Fruit fly (Drosophila melanogaster) whole organism, embryonic: Measurements from ENCODE around the gene trbl.

ENCODE experiments used
- BtbVII ChIP-seq: fragments of 200-800 bp; sonication (Bioruptor generic); optimal IDR thresholded peaks from 3 replicates; lab custom pipeline; 2017; ENCODE audit warnings: missing biosample characterization, mild to moderate bottlenecking, missing genetic modification characterization
- CG10462 ChIP-seq: fragments of 200-800 bp; sonication (Bioruptor generic); optimal IDR thresholded peaks from 2 replicates; lab custom pipeline; 2016; ENCODE audit warnings: missing biosample characterization, missing genetic modification characterization
- CG11723 ChIP-seq: fragments of 200-800 bp; sonication (Bioruptor generic); optimal IDR thresholded peaks from 2 replicates; lab custom pipeline; 2017; ENCODE audit warnings: missing biosample characterization, mild to moderate bottlenecking, missing genetic modification characterization
- CG12236 ChIP-seq: fragments of 200-800 bp; sonication (Bioruptor generic); optimal IDR thresholded peaks from 2 replicates; lab custom pipeline; 2016; ENCODE audit warnings: missing biosample characterization, missing genetic modification characterization
- CG13775 ChIP-seq: fragments of 200-800 bp; sonication (Bioruptor generic); optimal IDR thresholded peaks from 3 replicates; lab custom pipeline; 2017; ENCODE audit warnings: missing biosample characterization, mild to moderate bottlenecking, missing genetic modification characterization
- CG15011 ChIP-seq: fragments of 200-800 bp; sonication (Bioruptor generic); optimal IDR thresholded peaks from 3 replicates; lab custom pipeline; 2018; ENCODE audit warnings: missing biosample characterization, mild to moderate bottlenecking, missing genetic modification characterization
- CG17328 ChIP-seq: fragments of 200-800 bp; sonication (Bioruptor generic); IDR thresholded peaks from 2 replicates; pipeline ENCODE4 v1.3.6; 2022; ENCODE audit warnings: missing biosample characterization, missing genetic modification characterization
- CG2199 ChIP-seq: fragments of 200-800 bp; sonication (Bioruptor generic); IDR thresholded peaks from 3 replicates; pipeline ENCODE4 v1.3.6; 2022; ENCODE audit warnings: missing biosample characterization, missing genetic modification characterization
- CG2712 ChIP-seq: fragments of 200-800 bp; optimal IDR thresholded peaks from 3 replicates; lab custom pipeline; 2019; ENCODE audit warnings: missing biosample characterization, mild to moderate bottlenecking, missing genetic modification characterization, moderate library complexity
- CG30431 ChIP-seq: fragments of 200-800 bp; sonication (Bioruptor generic); optimal IDR thresholded peaks from 2 replicates; lab custom pipeline; 2017; ENCODE audit warnings: missing biosample characterization, missing genetic modification characterization
- CG3995 ChIP-seq: fragments of 200-800 bp; sonication (Bioruptor generic); optimal IDR thresholded peaks from 3 replicates; lab custom pipeline; 2016; ENCODE audit warnings: missing biosample characterization, missing genetic modification characterization
- CG7372 ChIP-seq: fragments of 200-800 bp; sonication (Bioruptor generic); IDR thresholded peaks from 2 replicates; pipeline ENCODE4 v1.3.6; 2022; ENCODE audit warnings: missing biosample characterization, missing genetic modification characterization
- CG7745 ChIP-seq: fragments of 200-800 bp; sonication (Bioruptor generic); optimal IDR thresholded peaks from 2 replicates; lab custom pipeline; 2018; ENCODE audit warnings: missing biosample characterization, mild to moderate bottlenecking, missing genetic modification characterization, moderate library complexity
- CG7963 ChIP-seq: fragments of 200-800 bp; sonication (Bioruptor generic); IDR thresholded peaks from 3 replicates; pipeline ENCODE4 v1.3.6; 2022; ENCODE audit warnings: missing biosample characterization, missing genetic modification characterization; ENCODE audit not compliant: partially characterized antibody
- CG8388 ChIP-seq: fragments of 200-800 bp; sonication (Bioruptor generic); optimal IDR thresholded peaks from 2 replicates; lab custom pipeline; 2019; ENCODE audit warnings: missing biosample characterization, mild to moderate bottlenecking, missing genetic modification characterization, moderate library complexity
- CG8924 ChIP-seq: fragments of 200-800 bp; optimal IDR thresholded peaks from 3 replicates; lab custom pipeline; 2019; ENCODE audit warnings: missing biosample characterization, mild to moderate bottlenecking, missing genetic modification characterization, moderate library complexity
- CG9817 ChIP-seq: fragments of 200-800 bp; sonication (Bioruptor generic); optimal IDR thresholded peaks from 2 replicates; lab custom pipeline; 2018; ENCODE audit warnings: missing biosample characterization, mild to moderate bottlenecking, missing genetic modification characterization, moderate library complexity
- D19A ChIP-seq: fragments of 200-800 bp; optimal IDR thresholded peaks from 3 replicates; lab custom pipeline; 2019; ENCODE audit warnings: missing biosample characterization, mild to moderate bottlenecking, missing genetic modification characterization, moderate library complexity
- Doc3 ChIP-seq: fragments of 200-800 bp; sonication (Bioruptor generic); IDR thresholded peaks from 3 replicates; pipeline ENCODE4 v1.3.6; 2022; ENCODE audit warnings: missing biosample characterization, missing genetic modification characterization; ENCODE audit not compliant: partially characterized antibody
- Drgx ChIP-seq: fragments of 200-800 bp; sonication (Bioruptor generic); IDR thresholded peaks from 2 replicates; pipeline ENCODE4 v1.3.6; 2022; ENCODE audit warnings: missing biosample characterization, missing genetic modification characterization
- ERR ChIP-seq: fragments of 200-800 bp; sonication (Bioruptor generic); optimal IDR thresholded peaks from 2 replicates; lab custom pipeline; 2016; ENCODE audit warnings: missing biosample characterization, missing genetic modification characterization
- GATAe ChIP-seq: fragments of 200-800 bp; sonication (Bioruptor generic); conservative IDR thresholded peaks from 2 replicates; pipeline ENCODE4 v1.3.6; 2022; ENCODE audit warnings: missing biosample characterization, missing genetic modification characterization
- H15 ChIP-seq: fragments of 200-800 bp; sonication (Bioruptor generic); IDR thresholded peaks from 3 replicates; pipeline ENCODE4 v1.3.6; 2022; ENCODE audit warnings: missing biosample characterization, missing genetic modification characterization
- MESR4 ChIP-seq: fragments of 200-800 bp; sonication (Bioruptor generic); optimal IDR thresholded peaks from 2 replicates; lab custom pipeline; 2018; ENCODE audit warnings: missing biosample characterization, mild to moderate bottlenecking, missing genetic modification characterization, moderate library complexity
- Myb ChIP-seq: fragments of 200-800 bp; sonication (Bioruptor generic); optimal IDR thresholded peaks from 2 replicates; lab custom pipeline; 2016; ENCODE audit warnings: missing biosample characterization, missing genetic modification characterization
- Nf-YC ChIP-seq: fragments of 200-800 bp; optimal IDR thresholded peaks from 3 replicates; lab custom pipeline; 2019; ENCODE audit warnings: missing biosample characterization, mild to moderate bottlenecking, missing genetic modification characterization, moderate library complexity
- Poxn ChIP-seq: fragments of 200-800 bp; sonication (Bioruptor generic); IDR thresholded peaks from 2 replicates; pipeline ENCODE4 v1.3.6; 2022; ENCODE audit warnings: missing biosample characterization, missing genetic modification characterization
- Scr ChIP-seq: fragments of 200-800 bp; sonication (Bioruptor generic); IDR thresholded peaks from 2 replicates; pipeline ENCODE4 v1.3.6; 2022; ENCODE audit warnings: missing biosample characterization, missing genetic modification characterization; ENCODE audit not compliant: partially characterized antibody
- Trl ChIP-seq, 3 experiments: fragments of >200 bp in 2 of 3; fragments of 200-800 bp in 1 of 3; sonication (Bioruptor generic) in 1 of 3; optimal IDR thresholded peaks; 2 replicates in 1 of 3; 3 replicates in 2 of 3; lab custom pipeline; 2016 to 2017; ENCODE audit warnings: missing biosample characterization in 1 of 3, missing genetic modification characterization in 1 of 3
- bbx ChIP-seq: fragments of 200-800 bp; sonication (Bioruptor generic); IDR thresholded peaks from 2 replicates; pipeline ENCODE4 v1.3.6; 2022; ENCODE audit warnings: missing biosample characterization, missing genetic modification characterization; ENCODE audit not compliant: partially characterized antibody
- bsh ChIP-seq, 2 experiments: fragments of 200-800 bp; sonication (Bioruptor generic); optimal IDR thresholded peaks; 2 replicates each; lab custom pipeline; 2017 to 2018; ENCODE audit warnings: mild to moderate bottlenecking in 2 of 2, missing biosample characterization in 2 of 2, missing genetic modification characterization in 2 of 2, moderate library complexity in 1 of 2
- btn ChIP-seq: fragments of 200-800 bp; sonication (Bioruptor generic); optimal IDR thresholded peaks from 2 replicates; lab custom pipeline; 2016; ENCODE audit warnings: missing biosample characterization, missing genetic modification characterization
- chm ChIP-seq: fragments of 200-800 bp; sonication (Bioruptor generic); IDR thresholded peaks from 2 replicates; pipeline ENCODE4 v1.3.6; 2022; ENCODE audit warnings: missing biosample characterization, missing genetic modification characterization
- corto ChIP-seq: fragments of 200-800 bp; sonication (Bioruptor generic); optimal IDR thresholded peaks from 2 replicates; lab custom pipeline; 2016; ENCODE audit warnings: missing biosample characterization, mild to moderate bottlenecking, missing genetic modification characterization, moderate library complexity
- croc ChIP-seq: fragments of 200-800 bp; sonication (Bioruptor generic); conservative IDR thresholded peaks from 3 replicates; pipeline ENCODE4 v1.3.6; 2022; ENCODE audit warnings: missing biosample characterization, missing genetic modification characterization
- dimm ChIP-seq: fragments of 200-800 bp; sonication (Bioruptor generic); IDR thresholded peaks from 2 replicates; pipeline ENCODE4 v1.3.6; 2022; ENCODE audit warnings: missing biosample characterization, missing genetic modification characterization
- dmrt11E ChIP-seq: fragments of 200-800 bp; sonication (Bioruptor generic); optimal IDR thresholded peaks from 3 replicates; lab custom pipeline; 2018; ENCODE audit warnings: missing biosample characterization, mild to moderate bottlenecking, missing genetic modification characterization, moderate library complexity
- en ChIP-seq: fragments of 200-800 bp; sonication (Bioruptor generic); optimal IDR thresholded peaks from 2 replicates; lab custom pipeline; 2016; ENCODE audit warnings: missing biosample characterization, missing genetic modification characterization
- exex ChIP-seq: fragments of 200-800 bp; sonication (Bioruptor generic); optimal IDR thresholded peaks from 4 replicates; lab custom pipeline; 2018; ENCODE audit warnings: missing biosample characterization, mild to moderate bottlenecking, missing genetic modification characterization, moderate library complexity
- gce ChIP-seq: fragments of 200-800 bp; sonication (Bioruptor generic); IDR thresholded peaks from 3 replicates; pipeline ENCODE4 v1.3.6; 2022; ENCODE audit warnings: missing biosample characterization, missing genetic modification characterization
- hth ChIP-seq: fragments of >200 bp; optimal IDR thresholded peaks from 2 replicates; lab custom pipeline; 2017; ENCODE audit warnings: inconsistent platforms
- ro ChIP-seq: fragments of 200-800 bp; sonication (Bioruptor generic); IDR thresholded peaks from 2 replicates; pipeline ENCODE4 v1.3.6; 2022; ENCODE audit warnings: missing biosample characterization, missing genetic modification characterization
- sd ChIP-seq: fragments of 200-800 bp; sonication (Bioruptor generic); optimal IDR thresholded peaks from 3 replicates; lab custom pipeline; 2018; ENCODE audit warnings: missing biosample characterization, mild to moderate bottlenecking, missing genetic modification characterization, moderate library complexity
- seq ChIP-seq: fragments of 200-800 bp; sonication (Bioruptor generic); IDR thresholded peaks from 2 replicates; pipeline ENCODE4 v1.3.6; 2022; ENCODE audit warnings: missing biosample characterization, missing genetic modification characterization
- shn ChIP-seq: fragments of 200-800 bp; sonication (Bioruptor generic); optimal IDR thresholded peaks from 3 replicates; lab custom pipeline; 2016; ENCODE audit warnings: missing biosample characterization, missing genetic modification characterization
- sr ChIP-seq: fragments of 200-800 bp; sonication (Bioruptor generic); IDR thresholded peaks from 3 replicates; pipeline ENCODE4 v1.3.6; 2022; ENCODE audit warnings: missing biosample characterization, missing genetic modification characterization
- sug ChIP-seq: fragments of 200-800 bp; optimal IDR thresholded peaks from 2 replicates; lab custom pipeline; 2019; ENCODE audit warnings: missing biosample characterization, mild to moderate bottlenecking, missing genetic modification characterization, moderate library complexity
- tna ChIP-seq: fragments of 200-800 bp; sonication (Bioruptor generic); IDR thresholded peaks from 2 replicates; pipeline ENCODE4 v1.3.6; 2022; ENCODE audit warnings: missing biosample characterization, missing genetic modification characterization; ENCODE audit not compliant: partially characterized antibody
- toy ChIP-seq: fragments of 200-800 bp; sonication (Bioruptor generic); IDR thresholded peaks from 2 replicates; pipeline ENCODE4 v1.3.6; 2022; ENCODE audit warnings: missing biosample characterization, missing genetic modification characterization
- twi ChIP-seq: fragments of 200-800 bp; optimal IDR thresholded peaks from 2 replicates; lab custom pipeline; 2019; ENCODE audit warnings: missing biosample characterization, mild to moderate bottlenecking, missing genetic modification characterization, moderate library complexity
- unpg ChIP-seq: fragments of 200-800 bp; sonication (Bioruptor generic); optimal IDR thresholded peaks from 3 replicates; lab custom pipeline; 2018; ENCODE audit warnings: missing biosample characterization, mild to moderate bottlenecking, missing genetic modification characterization, moderate library complexity

The trbl gene

dm6 chr3L:20385408-20385807, 16.0 kb downstream of the trbl start (continued):
- TF ChIP-seq toy (GFP tag; lab: Robert Waterston, UW) (no peak), bsh (GFP tag; optimal IDR thresholded peaks at IDR 0.05; lab: Kevin White, UChicago) (no peak), CG7963 (GFP tag; lab: Robert Waterston, UW) (no peak), unpg (GFP tag; lab: Kevin White, UChicago) (no peak), CG11723 (no peak), CG9817 (tag; lab: Kevin White, UChicago) (no peak), seq (GFP tag; lab: Robert Waterston, UW) (no peak), CG13775 (GFP tag; lab: Kevin White, UChicago) (no peak), CG3995 (GFP tag; lab: Kevin White, UChicago) (peak; percentile 8), en (no peak), gce (GFP tag; lab: Robert Waterston, UW) (no peak), Trl (optimal IDR thresholded peaks at IDR 0.05; lab: Kevin White, UChicago) (no peak), Trl (GFP tag; optimal IDR thresholded peaks at IDR 0.05; lab: Kevin White, UChicago) (no peak), GATAe (GFP tag; lab: Robert Waterston, UW) (peak; percentile 58; the same call in 1 of the 2 replicates), twi (tag; lab: Kevin White, UChicago) (no peak), ERR (GFP tag; lab: Kevin White, UChicago) (no peak), dimm (GFP tag; lab: Robert Waterston, UW) (no peak), CG7745 (tag; lab: Kevin White, UChicago) (no peak), CG8388 (GFP tag; lab: Kevin White, UChicago) (no peak), bbx (no peak), Scr (GFP tag; lab: Robert Waterston, UW) (no peak), CG2712 (tag; lab: Kevin White, UChicago) (no peak), croc (no peak), CG2199 (GFP tag; lab: Robert Waterston, UW) (peak; percentile 53; the same call in 1 of the 3 replicates), Doc3 (GFP tag; lab: Robert Waterston, UW) (no peak), BtbVII (GFP tag; lab: Kevin White, UChicago) (no peak), CG15011 (GFP tag; lab: Kevin White, UChicago) (no peak), CG8924 (no peak), CG7372 (no peak), sug (tag; lab: Kevin White, UChicago) (peak; percentile 64), Nf-YC (tag; lab: Kevin White, UChicago) (no peak), ro (no peak), MESR4 (no peak), tna (GFP tag; lab: Robert Waterston, UW) (no peak), sr (GFP tag; lab: Robert Waterston, UW) (no peak), CG17328 (GFP tag; lab: Robert Waterston, UW) (no peak), CG10462 (GFP tag; lab: Kevin White, UChicago) (no peak), exex (tag; lab: Kevin White, UChicago) (peak; percentile 83), chm (0 out of 2 replicates have a peak, but pooled peaks have one; percentile 24), btn (no peak), sd (tag; lab: Kevin White, UChicago) (peak; percentile 83), Drgx (peak; percentile 23; the same call in 1 of the 2 replicates), D19A (tag; lab: Kevin White, UChicago) (peak; percentile 47), hth (lab: Kevin White, UChicago) (no peak), corto (no peak), shn (no peak), CG12236 (no peak), H15 (GFP tag; lab: Robert Waterston, UW) (no peak), Myb (GFP tag; lab: Kevin White, UChicago) (no peak), CG30431 (GFP tag; lab: Kevin White, UChicago) (no peak), dmrt11E (tag; lab: Kevin White, UChicago) (no peak), Poxn (GFP tag; lab: Robert Waterston, UW) (no peak)
